Fruit fly (Drosophila melanogaster) whole organism, pupa: Measurements from ENCODE around the gene CG1271.

Experiments used
- CG10348 ChIP-seq: fragments of 200-800 bp; sonication (Bioruptor generic); IDR thresholded peaks from 2 replicates; pipeline ENCODE4 v1.3.6; 2022; ENCODE audit warnings: missing biosample characterization, missing genetic modification characterization
- CG12605 ChIP-seq: fragments of 200-800 bp; sonication (Bioruptor generic); IDR thresholded peaks from 2 replicates; pipeline ENCODE4 v1.3.6; 2022; ENCODE audit warnings: missing biosample characterization, missing genetic modification characterization
- CG13204 ChIP-seq: fragments of 200-800 bp; sonication (Bioruptor generic); optimal IDR thresholded peaks from 2 replicates; lab custom pipeline; 2018; ENCODE audit warnings: missing biosample characterization, mild to moderate bottlenecking, missing genetic modification characterization, moderate library complexity
- CG14655 ChIP-seq: fragments of 200-800 bp; sonication (Bioruptor generic); optimal IDR thresholded peaks from 3 replicates; lab custom pipeline; 2017; ENCODE audit warnings: mild to moderate bottlenecking, missing biosample characterization, missing genetic modification reagents, missing genetic modification characterization
- CG15710 ChIP-seq: fragments of 200-800 bp; sonication (Bioruptor generic); optimal IDR thresholded peaks from 2 replicates; lab custom pipeline; 2018; ENCODE audit warnings: missing biosample characterization, mild to moderate bottlenecking, missing genetic modification characterization, moderate library complexity
- CG17806 ChIP-seq: fragments of 200-800 bp; sonication (Bioruptor generic); optimal IDR thresholded peaks from 2 replicates; lab custom pipeline; 2018; ENCODE audit warnings: missing biosample characterization, mild to moderate bottlenecking, missing genetic modification characterization, moderate library complexity
- CG32121 ChIP-seq: fragments of 200-800 bp; sonication (Bioruptor generic); IDR thresholded peaks from 2 replicates; pipeline ENCODE4 v1.3.6; 2022; ENCODE audit warnings: missing biosample characterization, missing genetic modification characterization
- CG34367 ChIP-seq: fragments of 200-800 bp; sonication (Bioruptor generic); optimal IDR thresholded peaks from 2 replicates; lab custom pipeline; 2018; ENCODE audit warnings: missing biosample characterization, mild to moderate bottlenecking, missing genetic modification characterization
- CG4496 ChIP-seq: fragments of 200-800 bp; sonication (Bioruptor generic); IDR thresholded peaks from 3 replicates; pipeline ENCODE4 v1.3.6; 2022; ENCODE audit warnings: missing biosample characterization, missing genetic modification characterization
- CG8159 ChIP-seq: fragments of 200-800 bp; sonication (Bioruptor generic); optimal IDR thresholded peaks from 3 replicates; lab custom pipeline; 2018; ENCODE audit warnings: missing biosample characterization, mild to moderate bottlenecking, missing genetic modification characterization, moderate library complexity
- CG8301 ChIP-seq: fragments of 200-800 bp; sonication (Bioruptor generic); optimal IDR thresholded peaks from 2 replicates; lab custom pipeline; 2018; ENCODE audit warnings: missing biosample characterization, mild to moderate bottlenecking, missing genetic modification characterization
- CG9948 ChIP-seq: fragments of 200-800 bp; sonication (Bioruptor generic); optimal IDR thresholded peaks from 2 replicates; lab custom pipeline; 2018; ENCODE audit warnings: missing biosample characterization, mild to moderate bottlenecking, missing genetic modification characterization, moderate library complexity
- D1 ChIP-seq: fragments of 200-800 bp; sonication (Bioruptor generic); optimal IDR thresholded peaks from 2 replicates; lab custom pipeline; 2018; ENCODE audit warnings: missing biosample characterization, mild to moderate bottlenecking, missing genetic modification characterization, moderate library complexity
- EcR ChIP-seq: fragments of 200-800 bp; sonication (Bioruptor generic); optimal IDR thresholded peaks from 3 replicates; lab custom pipeline; 2019; ENCODE audit warnings: missing biosample characterization, missing genetic modification characterization, mild to moderate bottlenecking, moderate library complexity, missing genetic modification reagents
- Ets98B ChIP-seq: fragments of 200-800 bp; sonication (Bioruptor generic); IDR thresholded peaks from 2 replicates; pipeline ENCODE4 v1.3.6; 2022; ENCODE audit warnings: missing biosample characterization, missing genetic modification characterization
- Pif1A ChIP-seq: fragments of 200-800 bp; sonication (Bioruptor generic); optimal IDR thresholded peaks from 3 replicates; lab custom pipeline; 2016; ENCODE audit warnings: missing biosample characterization, missing genetic modification characterization
- Pif1B ChIP-seq: fragments of 200-800 bp; sonication (Bioruptor generic); optimal IDR thresholded peaks from 3 replicates; lab custom pipeline; 2016; ENCODE audit warnings: missing biosample characterization, missing genetic modification characterization
- Snoo ChIP-seq: fragments of 200-800 bp; sonication (Bioruptor generic); optimal IDR thresholded peaks from 3 replicates; lab custom pipeline; 2017; ENCODE audit warnings: missing biosample characterization, mild to moderate bottlenecking, missing genetic modification characterization, inconsistent platforms
- fd96Ca ChIP-seq: fragments of 200-800 bp; sonication (Bioruptor generic); IDR thresholded peaks from 3 replicates; pipeline ENCODE4 v1.3.6; 2022; ENCODE audit warnings: missing biosample characterization, missing genetic modification characterization
- gl ChIP-seq: fragments of 200-800 bp; sonication (Bioruptor generic); optimal IDR thresholded peaks from 2 replicates; lab custom pipeline; 2018; ENCODE audit warnings: missing biosample characterization, mild to moderate bottlenecking, missing genetic modification characterization
- rn ChIP-seq: fragments of 200-800 bp; sonication (Bioruptor generic); IDR thresholded peaks from 2 replicates; pipeline ENCODE4 v1.3.6; 2022; ENCODE audit warnings: missing biosample characterization, missing genetic modification characterization

The CG1271 gene

dm6 chr3L:3077568-3078107 lies 25.3 kb downstream of the CG1271 start:
- TF ChIP-seq Pif1A (GFP tag; lab: Kevin White, UChicago), result peak; percentile 58
- TF ChIP-seq CG8301 (tag; lab: Kevin White, UChicago), result peak; percentile 16
- peak; percentile 78 for TF ChIP-seq Ets98B (GFP tag; lab: Robert Waterston, UW)
- TF ChIP-seq CG8159 (tag; lab: Kevin White, UChicago), result peak; percentile 31
- TF ChIP-seq CG32121 (GFP tag; lab: Robert Waterston, UW), result peak; percentile 64; the same call in 1 of the 2 replicates
- peak; percentile 65 for TF ChIP-seq CG15710 (tag; lab: Kevin White, UChicago)
- TF ChIP-seq CG17806 (tag; lab: Kevin White, UChicago), result peak; percentile 23
- peak; percentile 4 for TF ChIP-seq D1
- peak; percentile 92 for TF ChIP-seq CG12605
- TF ChIP-seq CG14655 (GFP tag; lab: Kevin White, UChicago), result peak; percentile 27
- peak; percentile 9 for TF ChIP-seq CG9948
- peak; percentile 42 for TF ChIP-seq Pif1B (GFP tag; lab: Kevin White, UChicago)
- TF ChIP-seq Snoo (tag; lab: Kevin White, UChicago), result peak; percentile 27
- TF ChIP-seq rn (GFP tag; lab: Robert Waterston, UW), result peak; percentile 6; the same call in 1 of the 2 replicates
- TF ChIP-seq EcR (GFP tag; lab: Kevin White, UChicago), result peak; percentile 57
- peak; percentile 50 for TF ChIP-seq gl (tag; lab: Kevin White, UChicago)
- TF ChIP-seq CG34367 (tag; lab: Kevin White, UChicago), result peak; percentile 65
- TF ChIP-seq CG10348, result no peak
- peak; percentile 74 for TF ChIP-seq fd96Ca (GFP tag; lab: Robert Waterston, UW)
- TF ChIP-seq CG4496 (GFP tag; lab: Robert Waterston, UW), result peak; percentile 81
- TF ChIP-seq CG13204 (GFP tag; lab: Kevin White, UChicago), result peak; percentile 91

dm6 chr3L:3078398-3079155 lies 26.3 kb downstream of the CG1271 start:
- TF ChIP-seq EcR (GFP tag; lab: Kevin White, UChicago), result no peak
- TF ChIP-seq CG9948, result peak; percentile 28
- TF ChIP-seq CG8159 (tag; lab: Kevin White, UChicago), result peak; percentile 55
- peak; percentile 46 for TF ChIP-seq Snoo (tag; lab: Kevin White, UChicago)
- TF ChIP-seq fd96Ca (GFP tag; lab: Robert Waterston, UW), result no peak
- peak; percentile 12 for TF ChIP-seq Pif1A (GFP tag; lab: Kevin White, UChicago)
- TF ChIP-seq CG15710 (tag; lab: Kevin White, UChicago), result peak; percentile 47
- no peak for TF ChIP-seq CG12605
- peak; percentile 32 for TF ChIP-seq CG14655 (GFP tag; lab: Kevin White, UChicago)
- TF ChIP-seq CG17806 (tag; lab: Kevin White, UChicago), result peak; percentile 16
- no peak for TF ChIP-seq CG10348
- peak; percentile 56 for TF ChIP-seq CG8301 (tag; lab: Kevin White, UChicago)
- TF ChIP-seq, all 21 proteins: peak for 8

dm6 chr3L:3079156-3079495 lies 26.8 kb downstream of the CG1271 start:
- TF ChIP-seq CG4496 (GFP tag; lab: Robert Waterston, UW), result no peak
- TF ChIP-seq CG32121 (GFP tag; lab: Robert Waterston, UW), result no peak
- TF ChIP-seq CG8301 (tag; lab: Kevin White, UChicago), result no peak
- TF ChIP-seq CG14655 (GFP tag; lab: Kevin White, UChicago), result no peak
- TF ChIP-seq EcR (GFP tag; lab: Kevin White, UChicago), result no peak
- no peak for TF ChIP-seq D1
- TF ChIP-seq CG34367 (tag; lab: Kevin White, UChicago), result no peak
- TF ChIP-seq Pif1A (GFP tag; lab: Kevin White, UChicago), result no peak
- TF ChIP-seq CG12605, result no peak
- TF ChIP-seq CG13204 (GFP tag; lab: Kevin White, UChicago), result no peak
- no peak for TF ChIP-seq fd96Ca (GFP tag; lab: Robert Waterston, UW)
- TF ChIP-seq Ets98B (GFP tag; lab: Robert Waterston, UW), result no peak
- TF ChIP-seq CG10348, result no peak
- no peak for TF ChIP-seq CG9948
- TF ChIP-seq gl (tag; lab: Kevin White, UChicago), result no peak
- TF ChIP-seq Snoo (tag; lab: Kevin White, UChicago), result no peak
- TF ChIP-seq rn (GFP tag; lab: Robert Waterston, UW), result no peak

- TF ChIP-seq gl (tag; lab: Kevin White, UChicago), result no peak
- TF ChIP-seq EcR (GFP tag; lab: Kevin White, UChicago), result peak; percentile 52
- TF ChIP-seq Pif1A (GFP tag; lab: Kevin White, UChicago), result no peak
- no peak for TF ChIP-seq CG13204 (GFP tag; lab: Kevin White, UChicago)
- peak; percentile 46 for TF ChIP-seq CG8159 (tag; lab: Kevin White, UChicago)
- TF ChIP-seq Ets98B (GFP tag; lab: Robert Waterston, UW), result peak; percentile 12; the same call in 1 of the 2 replicates
- no peak for TF ChIP-seq CG10348
- no peak for TF ChIP-seq Pif1B (GFP tag; lab: Kevin White, UChicago)
- TF ChIP-seq CG12605, result peak; percentile 42
- peak; percentile 42 for TF ChIP-seq CG15710 (tag; lab: Kevin White, UChicago)
- no peak for TF ChIP-seq CG34367 (tag; lab: Kevin White, UChicago)
- peak; percentile 7; the same call in 1 of the 3 replicates for TF ChIP-seq fd96Ca (GFP tag; lab: Robert Waterston, UW)
- peak; percentile 30 for TF ChIP-seq CG8301 (tag; lab: Kevin White, UChicago)
- TF ChIP-seq rn (GFP tag; lab: Robert Waterston, UW), result peak; percentile 4; the same call in 1 of the 2 replicates
- peak; percentile 59 for TF ChIP-seq CG32121 (GFP tag; lab: Robert Waterston, UW)
- TF ChIP-seq CG4496 (GFP tag; lab: Robert Waterston, UW), result peak; percentile 79; the same call in 2 of the 3 replicates
- TF ChIP-seq CG17806 (tag; lab: Kevin White, UChicago), result peak; percentile 30
- no peak for TF ChIP-seq D1
- peak; percentile 40 for TF ChIP-seq CG14655 (GFP tag; lab: Kevin White, UChicago)
- TF ChIP-seq Snoo (tag; lab: Kevin White, UChicago), result no peak
- peak; percentile 41 for TF ChIP-seq CG9948
These were observed 28.0 kb downstream of the CG1271 start for dm6 chr3L:3080084-3080994.
